Fruit fly (Drosophila melanogaster): ENCODE results near the gene cona.

DNA sequence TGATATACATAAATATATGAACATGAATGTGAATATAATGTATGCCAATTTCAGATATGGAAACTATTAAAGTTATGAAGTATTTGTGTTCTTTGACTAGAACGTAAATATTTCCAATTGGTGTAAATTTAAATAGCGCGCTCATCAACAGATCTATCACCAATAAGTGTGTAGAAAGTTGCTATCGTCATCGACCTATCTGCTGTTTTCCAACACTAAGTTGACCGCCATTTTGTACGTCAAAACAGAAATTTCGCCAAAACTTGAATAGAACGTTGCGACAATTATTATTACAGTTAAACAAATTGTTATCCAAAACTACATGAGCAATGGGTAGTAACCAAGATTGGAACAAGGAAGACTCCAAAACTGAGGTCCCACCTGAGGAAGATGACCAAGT is at the start of gene cona:
- TF ChIP-seq pan (optimal IDR thresholded peaks at IDR 0.05), result no peak
- no peak for TF ChIP-seq EcR (GFP tag; optimal IDR thresholded peaks at IDR 0.05)
- TF ChIP-seq usp (GFP tag; optimal IDR thresholded peaks at IDR 0.05), result no peak
- no peak for TF ChIP-seq psq (optimal IDR thresholded peaks at IDR 0.05)

All from whole organism.